Fruit fly (Drosophila melanogaster): ENCODE data around the gene Herp.
A peak's percentile ranks its signal among the peaks of the same experiment; 100 is the strongest.

Gene Herp

DNA sequence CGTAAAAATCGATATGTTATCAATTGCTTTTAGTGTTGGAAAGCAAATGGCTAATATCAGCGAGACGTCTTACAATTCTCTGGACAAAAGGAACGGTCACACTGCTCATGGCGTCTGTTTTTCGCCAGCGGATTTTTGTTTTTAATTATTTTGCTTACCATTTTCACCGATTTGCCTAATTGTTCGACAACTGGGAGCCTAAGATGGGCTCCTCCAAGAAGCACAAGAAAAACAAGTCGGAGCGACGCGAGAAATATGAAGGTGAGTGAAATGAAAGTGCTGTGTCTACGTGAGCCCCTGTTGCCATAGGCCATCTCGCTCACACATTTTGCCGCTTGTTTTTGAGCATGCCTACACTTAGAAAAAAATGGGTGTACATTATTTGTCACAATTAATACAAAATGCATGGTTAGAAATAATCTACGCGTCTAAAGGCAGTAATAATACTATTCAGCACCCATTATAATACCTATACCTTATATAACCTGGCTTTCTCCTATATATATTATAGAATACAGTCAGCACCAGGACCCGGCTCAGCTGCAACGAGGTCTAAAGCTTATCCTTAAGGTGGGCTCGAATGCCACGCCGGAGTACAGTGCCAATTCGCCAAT lies 17.0 kb downstream of the Herp start, which contains the start of gene Brd7-9 (continued):
- TF ChIP-seq Hmr (GFP tag; optimal IDR thresholded peaks at IDR 0.05) (peak; percentile 73), CG11093 (GFP tag; IDR thresholded peaks at IDR 0.05) (peak; percentile 59; the same call in 1 of the 3 replicates), Nf-YC (tag; optimal IDR thresholded peaks at IDR 0.05) (peak; percentile 16), Hsf (GFP tag; optimal IDR thresholded peaks at IDR 0.05) (peak; percentile 55), Sin3A (optimal IDR thresholded peaks at IDR 0.05) (peak; percentile 75), CG17361 (GFP tag; IDR thresholded peaks at IDR 0.05) (peak; percentile 69; the same call in 2 of the 3 replicates), Bgb (GFP tag; IDR thresholded peaks at IDR 0.05; ENCODE audit: partially characterized antibody) (peak; percentile 52; the same call in 1 of the 2 replicates), CG6272 (GFP tag; IDR thresholded peaks at IDR 0.05) (no peak), disco-r (GFP tag; optimal IDR thresholded peaks at IDR 0.05) (peak; percentile 26), Ravus (GFP tag; IDR thresholded peaks at IDR 0.05) (no peak; the same call in 1 of the 2 replicates), CG4424 (GFP tag; optimal IDR thresholded peaks at IDR 0.05) (peak; percentile 73), Bdp1 (GFP tag; optimal IDR thresholded peaks at IDR 0.05) (peak; percentile 6), CG7987 (GFP tag; optimal IDR thresholded peaks at IDR 0.05) (peak; percentile 26), ssp (GFP tag; IDR thresholded peaks at IDR 0.05) (peak; percentile 33; the same call in 1 of the 2 replicates), E2f1 (GFP tag; IDR thresholded peaks at IDR 0.05) (peak; percentile 78), seq (GFP tag; IDR thresholded peaks at IDR 0.05) (peak; percentile 71), PHDP (tag; optimal IDR thresholded peaks at IDR 0.05) (peak; percentile 79), Sox102F (GFP tag; optimal IDR thresholded peaks at IDR 0.05) (peak; percentile 72), CG33213 (GFP tag; optimal IDR thresholded peaks at IDR 0.05) (peak; percentile 38), CG31441 (GFP tag; IDR thresholded peaks at IDR 0.05) (peak; percentile 64), CG13624 (GFP tag; optimal IDR thresholded peaks at IDR 0.05) (peak; percentile 64), sima (GFP tag; optimal IDR thresholded peaks at IDR 0.05) (no peak), maf-S (GFP tag; optimal IDR thresholded peaks at IDR 0.05) (peak; percentile 25), esg (GFP tag; conservative IDR thresholded peaks at IDR 0.05) (peak; percentile 63), B-H2 (GFP tag; optimal IDR thresholded peaks at IDR 0.05) (no peak), CG6689 (GFP tag; IDR thresholded peaks at IDR 0.05) (peak; percentile 71), sr (GFP tag; IDR thresholded peaks at IDR 0.05) (peak; percentile 59; the same call in 2 of the 3 replicates), bbx (GFP tag; IDR thresholded peaks at IDR 0.05; ENCODE audit: partially characterized antibody) (peak; percentile 56; the same call in 1 of the 2 replicates), zen2 (GFP tag; IDR thresholded peaks at IDR 0.05; ENCODE audit: partially characterized antibody) (no peak), fru (optimal IDR thresholded peaks at IDR 0.05) (no peak), HmgZ (tag; optimal IDR thresholded peaks at IDR 0.05) (peak; percentile 74), CG7928 (GFP tag; optimal IDR thresholded peaks at IDR 0.05) (peak; percentile 51), CG18262 (tag; optimal IDR thresholded peaks at IDR 0.05) (peak; percentile 73), Mrtf (GFP tag; IDR thresholded peaks at IDR 0.05) (peak; percentile 35; the same call in 1 of the 3 replicates), h (optimal IDR thresholded peaks at IDR 0.05) (no peak), hb (GFP tag; IDR thresholded peaks at IDR 0.05; ENCODE audit: partially characterized antibody) (no peak), CG2875 (GFP tag; optimal IDR thresholded peaks at IDR 0.05) (peak; percentile 70), CG12219 (GFP tag; optimal IDR thresholded peaks at IDR 0.05) (peak; percentile 81), trh (GFP tag; optimal IDR thresholded peaks at IDR 0.05) (no peak), al (GFP tag; IDR thresholded peaks at IDR 0.05) (peak; percentile 59; the same call in 1 of the 2 replicates), Eip74EF (GFP tag; optimal IDR thresholded peaks at IDR 0.05) (peak in 1 of 2 experiments; percentile 64), CG14667 (GFP tag; IDR thresholded peaks at IDR 0.05) (peak; percentile 65; the same call in 1 of the 2 replicates), usp (GFP tag; optimal IDR thresholded peaks at IDR 0.05) (no peak), CG12744 (GFP tag; optimal IDR thresholded peaks at IDR 0.05) (peak; percentile 43), Abd-B (GFP tag; optimal IDR thresholded peaks at IDR 0.05) (no peak), ewg (GFP tag; optimal IDR thresholded peaks at IDR 0.05) (peak; percentile 56), CG10209 (GFP tag; optimal IDR thresholded peaks at IDR 0.05) (peak; percentile 68), CG6813 (GFP tag; optimal IDR thresholded peaks at IDR 0.05) (peak; percentile 76), CG4854 (GFP tag; optimal IDR thresholded peaks at IDR 0.05) (no peak), rib (GFP tag; IDR thresholded peaks at IDR 0.05) (peak; percentile 73)
